Fruit fly (Drosophila melanogaster) whole organism, prepupa: ENCODE results near the gene CG31038.

Experiments used
- CG10631 ChIP-seq: fragments of 200-800 bp; sonication (Bioruptor generic); optimal IDR thresholded peaks from 2 replicates; lab custom pipeline; 2016; ENCODE audit warnings: missing biosample characterization, missing genetic modification characterization
- CG16779 ChIP-seq: fragments of 200-800 bp; sonication (Bioruptor generic); optimal IDR thresholded peaks from 3 replicates; lab custom pipeline; 2017; ENCODE audit warnings: missing biosample characterization, mild to moderate bottlenecking, missing genetic modification characterization
- CG3032 ChIP-seq: fragments of 200-800 bp; optimal IDR thresholded peaks from 2 replicates; lab custom pipeline; 2019; ENCODE audit warnings: missing biosample characterization, mild to moderate bottlenecking, missing genetic modification characterization, moderate library complexity
- Sox14 ChIP-seq: fragments of 200-800 bp; sonication (Bioruptor generic); optimal IDR thresholded peaks from 3 replicates; lab custom pipeline; 2016; ENCODE audit warnings: missing biosample characterization, missing genetic modification characterization
- acj6 ChIP-seq: fragments of 200-800 bp; sonication (Bioruptor generic); optimal IDR thresholded peaks from 3 replicates; lab custom pipeline; 2016; ENCODE audit warnings: missing biosample characterization, missing genetic modification characterization
- esn ChIP-seq: fragments of 200-800 bp; sonication (Bioruptor generic); optimal IDR thresholded peaks from 2 replicates; lab custom pipeline; 2016; ENCODE audit warnings: missing biosample characterization, mild to moderate bottlenecking, missing genetic modification characterization, moderate library complexity
- pdm3 ChIP-seq: fragments of 200-800 bp; sonication (Bioruptor generic); optimal IDR thresholded peaks from 3 replicates; lab custom pipeline; 2016; ENCODE audit warnings: missing biosample characterization, missing genetic modification characterization

dm6 chr3R:29899635-29900034, 22.8 kb downstream of the CG31038 start:
- no peak for TF ChIP-seq CG3032
- TF ChIP-seq esn = no peak
- no peak for TF ChIP-seq pdm3
- no peak for TF ChIP-seq acj6 (GFP tag; lab: Kevin White, UChicago)
- no peak for TF ChIP-seq CG16779 (tag; lab: Kevin White, UChicago)
- TF ChIP-seq CG10631 (GFP tag; lab: Kevin White, UChicago) = no peak
- TF ChIP-seq Sox14 (GFP tag; lab: Kevin White, UChicago) = no peak
